In the genomic region with DNA sequence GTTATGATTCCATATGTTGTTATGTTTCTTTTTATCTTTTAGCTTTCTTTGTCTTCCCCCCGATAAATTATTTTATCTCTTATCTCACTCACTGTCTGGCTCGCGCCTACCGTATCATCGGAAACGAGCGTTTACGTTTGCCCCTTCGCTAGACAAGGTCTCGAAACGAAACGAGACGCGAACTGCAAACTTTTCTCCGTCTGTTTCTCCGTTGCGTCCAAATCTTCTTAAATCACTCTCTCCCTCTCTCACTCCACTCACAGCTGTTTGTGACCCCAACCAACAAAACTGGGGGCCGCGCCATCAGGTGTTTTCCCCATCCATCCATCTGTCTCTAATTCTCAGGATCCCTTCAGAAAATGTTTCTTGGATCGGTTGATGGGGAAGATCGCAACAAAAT, we compare ENCODE assay signal across 1 worm cellular context.
TF ChIP-seq lines count a peak whose summit lies in the region.

No protein-coding gene starts in this region.

TF ChIP-seq in whole organism, L1 larva, 84 proteins besides CTCF, POLR2A, EP300 and RAD21 (continued from another document):
- TF ChIP-seq nhr-84 (tag; optimal IDR thresholded peaks at IDR 0.05; lab: Kevin White, UChicago) (no peak), mef-2 (tag; optimal IDR thresholded peaks at IDR 0.05; lab: Kevin White, UChicago) (no peak), fkh-8 (tag; optimal IDR thresholded peaks at IDR 0.05; lab: Kevin White, UChicago) (no peak), dsc-1 (tag; optimal IDR thresholded peaks at IDR 0.05; lab: Kevin White, UChicago) (peak; percentile 87), ceh-63 (GFP tag; optimal IDR thresholded peaks at IDR 0.05; lab: Kevin White, UChicago) (no peak), zip-4 (GFP tag; optimal IDR thresholded peaks at IDR 0.05; lab: Kevin White, UChicago) (no peak), blmp-1 (tag; optimal IDR thresholded peaks at IDR 0.05; lab: Kevin White, UChicago) (peak; percentile 74), hpl-2 (GFP tag; optimal IDR thresholded peaks at IDR 0.05; lab: Kevin White, UChicago) (no peak), mep-1 (tag; optimal IDR thresholded peaks at IDR 0.05; lab: Kevin White, UChicago) (peak; percentile 31), unc-62 (GFP tag; optimal IDR thresholded peaks at IDR 0.05; lab: Kevin White, UChicago) (no peak)
